Fruit fly (Drosophila melanogaster) whole organism, embryonic: ENCODE data around the gene Pdcd4.

ENCODE experiments used
- Bgb ChIP-seq: fragments of 200-800 bp; sonication (Bioruptor generic); IDR thresholded peaks from 2 replicates; pipeline ENCODE4 v1.3.6; 2022; ENCODE audit warnings: missing biosample characterization, missing genetic modification characterization; ENCODE audit not compliant: partially characterized antibody
- CG14050 ChIP-seq: fragments of 200-800 bp; sonication (Bioruptor generic); IDR thresholded peaks from 3 replicates; pipeline ENCODE4 v1.3.6; 2022; ENCODE audit warnings: missing biosample characterization, missing genetic modification characterization
- CG14860 ChIP-seq: fragments of 200-800 bp; sonication (Bioruptor generic); IDR thresholded peaks from 3 replicates; pipeline ENCODE4 v1.3.6; 2022; ENCODE audit warnings: missing biosample characterization, missing genetic modification characterization; ENCODE audit not compliant: partially characterized antibody
- CG16863 ChIP-seq: fragments of 200-800 bp; sonication (Bioruptor generic); optimal IDR thresholded peaks from 3 replicates; lab custom pipeline; 2016; ENCODE audit warnings: missing biosample characterization, missing genetic modification characterization
- CG2116 ChIP-seq: fragments of 200-800 bp; sonication (Bioruptor generic); optimal IDR thresholded peaks from 3 replicates; lab custom pipeline; 2018; ENCODE audit warnings: missing biosample characterization, mild to moderate bottlenecking, missing genetic modification characterization
- CG34422 ChIP-seq: fragments of 200-800 bp; sonication (Bioruptor generic); IDR thresholded peaks from 3 replicates; pipeline ENCODE4 v1.3.6; 2022; ENCODE audit warnings: missing biosample characterization, missing genetic modification characterization
- CG3995 ChIP-seq: fragments of 200-800 bp; sonication (Bioruptor generic); optimal IDR thresholded peaks from 3 replicates; lab custom pipeline; 2016; ENCODE audit warnings: missing biosample characterization, missing genetic modification characterization
- CG42726 ChIP-seq: fragments of 200-800 bp; sonication (Bioruptor generic); IDR thresholded peaks from 2 replicates; pipeline ENCODE4 v1.3.6; 2022; ENCODE audit warnings: missing biosample characterization, missing genetic modification characterization; ENCODE audit not compliant: partially characterized antibody
- CG6791 ChIP-seq: fragments of 200-800 bp; sonication (Bioruptor generic); IDR thresholded peaks from 3 replicates; pipeline ENCODE4 v1.3.6; 2022; ENCODE audit warnings: missing biosample characterization, missing genetic modification characterization; ENCODE audit not compliant: partially characterized antibody
- CG7963 ChIP-seq: fragments of 200-800 bp; sonication (Bioruptor generic); IDR thresholded peaks from 3 replicates; pipeline ENCODE4 v1.3.6; 2022; ENCODE audit warnings: missing biosample characterization, missing genetic modification characterization; ENCODE audit not compliant: partially characterized antibody
- CTCF ChIP-seq: fragments of 200-800 bp; sonication (Bioruptor generic); optimal IDR thresholded peaks from 2 replicates; lab custom pipeline; 2017; ENCODE audit warnings: missing biosample characterization, mild to moderate bottlenecking, missing genetic modification characterization, moderate library complexity
- Dll ChIP-seq: fragments of 200-800 bp; sonication (Bioruptor generic); IDR thresholded peaks from 4 replicates; pipeline ENCODE4 v1.3.6; 2022; ENCODE audit warnings: missing biosample characterization, missing genetic modification characterization; ENCODE audit not compliant: partially characterized antibody
- Dp ChIP-seq: fragments of 200-800 bp; sonication (Bioruptor generic); optimal IDR thresholded peaks from 2 replicates; lab custom pipeline; 2018; ENCODE audit warnings: missing biosample characterization, mild to moderate bottlenecking, missing genetic modification characterization, moderate library complexity
- E2f2 ChIP-seq: fragments of 200-800 bp; sonication (Bioruptor generic); IDR thresholded peaks from 2 replicates; pipeline ENCODE4 v1.3.6; 2022; ENCODE audit warnings: missing biosample characterization, missing genetic modification characterization
- Elba2 ChIP-seq: fragments of 200-800 bp; sonication (Bioruptor generic); optimal IDR thresholded peaks from 3 replicates; lab custom pipeline; 2016; ENCODE audit warnings: missing biosample characterization, missing genetic modification characterization
- Ets97D ChIP-seq: fragments of 200-800 bp; sonication (Bioruptor generic); optimal IDR thresholded peaks from 3 replicates; lab custom pipeline; 2016; ENCODE audit warnings: missing biosample characterization, missing genetic modification characterization
- Fer1 ChIP-seq: fragments of 200-800 bp; sonication (Bioruptor generic); optimal IDR thresholded peaks from 2 replicates; lab custom pipeline; 2017; ENCODE audit warnings: missing biosample characterization, mild to moderate bottlenecking, missing genetic modification characterization
- MBD-R2 ChIP-seq: fragments of 200-800 bp; sonication (Bioruptor generic); IDR thresholded peaks from 2 replicates; pipeline ENCODE4 v1.3.6; 2022; ENCODE audit warnings: missing biosample characterization, missing genetic modification characterization
- MTF-1 ChIP-seq: fragments of 200-800 bp; sonication (Bioruptor generic); optimal IDR thresholded peaks from 2 replicates; lab custom pipeline; 2018; ENCODE audit warnings: missing biosample characterization, mild to moderate bottlenecking, missing genetic modification characterization, borderline replicate concordance
- Med ChIP-seq: fragments of 200-800 bp; sonication (Bioruptor generic); peaks from one replicate; lab custom pipeline; 2016; ENCODE audit warnings: missing biosample characterization, missing genetic modification characterization, mild to moderate bottlenecking, inconsistent platforms, moderate library complexity
- Nf-YB ChIP-seq: fragments of 200-800 bp; sonication (Bioruptor generic); optimal IDR thresholded peaks from 3 replicates; lab custom pipeline; 2019; ENCODE audit warnings: missing biosample characterization, mild to moderate bottlenecking, missing genetic modification characterization, moderate library complexity
- Nf-YC ChIP-seq: fragments of 200-800 bp; optimal IDR thresholded peaks from 3 replicates; lab custom pipeline; 2019; ENCODE audit warnings: missing biosample characterization, mild to moderate bottlenecking, missing genetic modification characterization, moderate library complexity
- Opbp ChIP-seq: fragments of 200-800 bp; sonication (Bioruptor generic); IDR thresholded peaks from 3 replicates; pipeline ENCODE4 v1.3.6; 2022; ENCODE audit warnings: missing biosample characterization, missing genetic modification characterization; ENCODE audit not compliant: partially characterized antibody
- Sin3A ChIP-seq: fragments of >200 bp; optimal IDR thresholded peaks from 2 replicates; lab custom pipeline; 2018
- Sox100B ChIP-seq: fragments of 200-800 bp; sonication (Bioruptor generic); optimal IDR thresholded peaks from 3 replicates; lab custom pipeline; 2018; ENCODE audit warnings: missing biosample characterization, mild to moderate bottlenecking, missing genetic modification characterization
- Sox102F ChIP-seq: fragments of 200-800 bp; sonication (Bioruptor generic); optimal IDR thresholded peaks from 2 replicates; lab custom pipeline; 2018; ENCODE audit warnings: missing biosample characterization, mild to moderate bottlenecking, missing genetic modification characterization, moderate library complexity
- Usf ChIP-seq: fragments of 200-800 bp; sonication (Bioruptor generic); optimal IDR thresholded peaks from 2 replicates; lab custom pipeline; 2017; ENCODE audit warnings: missing genotype, missing biosample characterization, missing genetic modification characterization
- ato ChIP-seq: fragments of 200-800 bp; sonication (Bioruptor generic); IDR thresholded peaks from 2 replicates; pipeline ENCODE4 v1.3.6; 2022; ENCODE audit warnings: missing biosample characterization, missing genetic modification characterization; ENCODE audit not compliant: partially characterized antibody
- az2 ChIP-seq: fragments of 200-800 bp; sonication (Bioruptor generic); optimal IDR thresholded peaks from 3 replicates; lab custom pipeline; 2016; ENCODE audit warnings: missing biosample characterization, missing genetic modification characterization
- chinmo ChIP-seq: fragments of 200-800 bp; sonication (Bioruptor generic); IDR thresholded peaks from 4 replicates; pipeline ENCODE4 v1.3.6; 2022; ENCODE audit warnings: missing biosample characterization, missing genetic modification characterization; ENCODE audit not compliant: partially characterized antibody
- ci ChIP-seq: fragments of 200-800 bp; sonication (Bioruptor generic); IDR thresholded peaks from 3 replicates; pipeline ENCODE4 v1.3.6; 2022; ENCODE audit warnings: missing biosample characterization, missing genetic modification characterization
- exex ChIP-seq: fragments of 200-800 bp; sonication (Bioruptor generic); optimal IDR thresholded peaks from 4 replicates; lab custom pipeline; 2018; ENCODE audit warnings: missing biosample characterization, mild to moderate bottlenecking, missing genetic modification characterization, moderate library complexity
- eyg ChIP-seq: fragments of 200-800 bp; sonication (Bioruptor generic); optimal IDR thresholded peaks from 3 replicates; lab custom pipeline; 2016; ENCODE audit warnings: missing biosample characterization, missing genetic modification characterization
- hbn ChIP-seq: fragments of 200-800 bp; sonication (Bioruptor generic); IDR thresholded peaks from 2 replicates; pipeline ENCODE4 v1.3.6; 2022; ENCODE audit warnings: missing biosample characterization, missing genetic modification characterization; ENCODE audit not compliant: partially characterized antibody
- her ChIP-seq: fragments of 200-800 bp; sonication (Bioruptor generic); optimal IDR thresholded peaks from 2 replicates; lab custom pipeline; 2016; ENCODE audit warnings: missing biosample characterization, missing genetic modification characterization
- insv ChIP-seq, 2 experiments: fragments of 200-800 bp; sonication (Bioruptor generic); optimal IDR thresholded peaks; 3 replicates each; lab custom pipeline; 2016 to 2018; ENCODE audit warnings: missing biosample characterization in 2 of 2, missing genetic modification characterization in 2 of 2
- inv ChIP-seq: fragments of 200-800 bp; sonication (Bioruptor generic); IDR thresholded peaks from 2 replicates; pipeline ENCODE4 v1.3.6; 2022; ENCODE audit warnings: missing biosample characterization, missing genetic modification characterization; ENCODE audit not compliant: partially characterized antibody
- lilli ChIP-seq: fragments of 200-800 bp; sonication (Bioruptor generic); optimal IDR thresholded peaks from 3 replicates; lab custom pipeline; 2016; ENCODE audit warnings: missing biosample characterization, missing genetic modification characterization
- nerfin-1 ChIP-seq: fragments of 200-800 bp; sonication (Bioruptor generic); optimal IDR thresholded peaks from 3 replicates; lab custom pipeline; 2019; ENCODE audit warnings: missing biosample characterization, mild to moderate bottlenecking, missing genetic modification characterization, moderate library complexity
- oc ChIP-seq: fragments of 200-800 bp; sonication (Bioruptor generic); optimal IDR thresholded peaks from 2 replicates; lab custom pipeline; 2018; ENCODE audit warnings: missing biosample characterization, mild to moderate bottlenecking, missing genetic modification characterization, moderate library complexity
- pho ChIP-seq: fragments of 200-800 bp; sonication (Bioruptor generic); optimal IDR thresholded peaks from 2 replicates; lab custom pipeline; 2016; ENCODE audit warnings: missing biosample characterization, missing genetic modification characterization
- row ChIP-seq: fragments of 200-800 bp; sonication (Bioruptor generic); IDR thresholded peaks from 3 replicates; pipeline ENCODE4 v1.3.6; 2022; ENCODE audit warnings: missing biosample characterization, missing genetic modification characterization
- sna ChIP-seq: fragments of 200-800 bp; sonication (Bioruptor generic); IDR thresholded peaks from 2 replicates; pipeline ENCODE4 v1.3.6; 2022; ENCODE audit warnings: missing biosample characterization, missing genetic modification characterization; ENCODE audit not compliant: partially characterized antibody
- tna ChIP-seq: fragments of 200-800 bp; sonication (Bioruptor generic); IDR thresholded peaks from 2 replicates; pipeline ENCODE4 v1.3.6; 2022; ENCODE audit warnings: missing biosample characterization, missing genetic modification characterization; ENCODE audit not compliant: partially characterized antibody
- vnd ChIP-seq: fragments of 200-800 bp; sonication (Bioruptor generic); IDR thresholded peaks from 3 replicates; pipeline ENCODE4 v1.3.6; 2022; ENCODE audit warnings: missing biosample characterization, missing genetic modification characterization; ENCODE audit not compliant: partially characterized antibody
- yki ChIP-seq: fragments of >200 bp; optimal IDR thresholded peaks from 3 replicates; lab custom pipeline; 2018
- zen2 ChIP-seq: fragments of 200-800 bp; sonication (Bioruptor generic); IDR thresholded peaks from 3 replicates; pipeline ENCODE4 v1.3.6; 2022; ENCODE audit warnings: missing biosample characterization, missing genetic modification characterization; ENCODE audit not compliant: partially characterized antibody
- zfh1 ChIP-seq: fragments of 200-800 bp; sonication (Bioruptor generic); IDR thresholded peaks from 3 replicates; pipeline ENCODE4 v1.3.6; 2022; ENCODE audit warnings: missing biosample characterization, missing genetic modification characterization

Pdcd4 gene

dm6 chrX:13721934-13722333 lies 33.3 kb downstream of the Pdcd4 start, which contains the start of the genes Mrgn1 and mus101 (continued):
- TF ChIP-seq zfh1 (no peak), CTCF (GFP tag; lab: Kevin White, UChicago) (peak; percentile 27), exex (tag; lab: Kevin White, UChicago) (no peak), hbn (peak; percentile 78), oc (no peak), pho (GFP tag; lab: Kevin White, UChicago) (no peak), CG6791 (GFP tag; lab: Robert Waterston, UW) (peak; percentile 56; the same call in 1 of the 3 replicates), CG14050 (GFP tag; lab: Robert Waterston, UW) (no peak)
- TF ChIP-seq, all 482 proteins: peak for 66

dm6 chrX:13717982-13718402 lies 37.2 kb downstream of the Pdcd4 start, which contains the start of gene Nadsyn:
Gene Nadsyn, minus strand, starts transcription at chrX:13718285.
- TF ChIP-seq row (peak; percentile 65), ato (GFP tag; lab: Robert Waterston, UW) (peak; percentile 52), Nf-YB (peak; percentile 44), Bgb (GFP tag; lab: Robert Waterston, UW) (peak; percentile 84), E2f2 (GFP tag; lab: Robert Waterston, UW) (peak; percentile 77), Usf (GFP tag; lab: Kevin White, UChicago) (no peak), eyg (GFP tag; lab: Kevin White, UChicago) (no peak), insv (GFP tag; optimal IDR thresholded peaks at IDR 0.05; lab: Kevin White, UChicago) (peak; percentile 59 to 93), CG34422 (GFP tag; lab: Robert Waterston, UW) (0 out of 3 replicates have a peak, but pooled peaks have one; percentile 31), az2 (GFP tag; lab: Kevin White, UChicago) (no peak), Sox100B (GFP tag; lab: Kevin White, UChicago) (no peak), inv (GFP tag; lab: Robert Waterston, UW) (peak; percentile 70), tna (GFP tag; lab: Robert Waterston, UW) (peak; percentile 78), hbn (peak; percentile 78), sna (GFP tag; lab: Robert Waterston, UW) (peak; percentile 68; the same call in 1 of the 2 replicates), Opbp (GFP tag; lab: Robert Waterston, UW) (peak; percentile 84), Elba2 (GFP tag; lab: Kevin White, UChicago) (peak; percentile 76), zen2 (GFP tag; lab: Robert Waterston, UW) (peak; percentile 71), ci (GFP tag; lab: Robert Waterston, UW) (0 out of 3 replicates have a peak, but pooled peaks have one; percentile 31), CG42726 (GFP tag; lab: Robert Waterston, UW) (peak; percentile 66; the same call in 1 of the 2 replicates), Dll (GFP tag; lab: Robert Waterston, UW) (peak; percentile 82), CG2116 (GFP tag; lab: Kevin White, UChicago) (peak; percentile 49), Sin3A (lab: Kevin White, UChicago) (peak; percentile 7), yki (lab: Kevin White, UChicago) (no peak), CG14860 (GFP tag; lab: Robert Waterston, UW) (peak; percentile 69), Fer1 (no peak), Sox102F (GFP tag; lab: Kevin White, UChicago) (no peak), CG16863 (GFP tag; lab: Kevin White, UChicago) (no peak), vnd (GFP tag; lab: Robert Waterston, UW) (peak; percentile 74), chinmo (0 out of 4 replicates have a peak, but pooled peaks have one; percentile 61), Dp (GFP tag; lab: Kevin White, UChicago) (peak; percentile 55), CG6791 (GFP tag; lab: Robert Waterston, UW) (peak; percentile 80), Ets97D (peak; percentile 25), Med (peak; percentile 81), Nf-YC (tag; lab: Kevin White, UChicago) (peak; percentile 80), lilli (GFP tag; lab: Kevin White, UChicago) (peak; percentile 9), MBD-R2 (GFP tag; lab: Robert Waterston, UW) (peak; percentile 73), CG3995 (GFP tag; lab: Kevin White, UChicago) (peak; percentile 73), MTF-1 (no peak), CG7963 (GFP tag; lab: Robert Waterston, UW) (peak; percentile 82; the same call in 2 of the 3 replicates), nerfin-1 (tag; lab: Kevin White, UChicago) (peak; percentile 20), her (GFP tag; lab: Kevin White, UChicago) (no peak)
